Worm (Caenorhabditis elegans) whole organism, L4/young adult: ENCODE results near the gene K02F6.6.
"Not testable (repeated sequence)": the region's sequence is repeated elsewhere in the genome, so short reads cannot be mapped to it uniquely, and the experiment has no call there.

ENCODE experiments used
- W03F9.2 ChIP-seq: fragments of 150-350 bp; optimal IDR thresholded peaks from 2 replicates; lab custom pipeline; 2014; ENCODE audit warnings: missing biosample characterization, missing genetic modification characterization
- dao-5 ChIP-seq: sonication (generic microtip); optimal IDR thresholded peaks from 2 replicates; lab custom pipeline; 2016; ENCODE audit warnings: missing genotype, missing genetic modification characterization, moderate library complexity, missing compliant biosample characterization
- him-1 ChIP-seq: sonication (generic microtip); optimal IDR thresholded peaks from 2 replicates; lab custom pipeline; 2016; ENCODE audit warnings: missing genotype, missing genetic modification reagents, missing genetic modification characterization, missing compliant biosample characterization

The K02F6.6 gene

DNA sequence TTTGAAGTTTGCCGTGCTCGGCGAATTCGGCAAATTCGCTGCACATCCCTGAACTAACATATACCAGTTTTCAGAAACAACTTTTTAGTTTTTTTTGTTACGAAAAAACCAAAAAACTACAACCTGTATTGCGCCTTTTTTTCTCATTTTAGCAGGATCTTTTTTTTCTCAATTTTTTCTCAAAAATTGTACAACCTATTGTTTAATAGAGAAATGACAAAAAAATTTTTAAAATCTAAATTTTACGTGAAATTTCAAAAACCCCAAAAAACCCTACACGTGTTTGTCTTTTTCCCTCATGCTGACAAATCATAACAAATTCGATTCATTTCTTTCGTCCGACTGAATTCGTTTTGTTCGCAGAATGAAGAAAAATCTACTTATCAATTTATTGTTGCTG, 15.3 kb downstream of the K02F6.6 start, which contains the start of gene K02F6.3:
Gene K02F6.3 (plus strand): TSS at position 301 of the 400 bp plus-strand sequence.
- TF ChIP-seq dao-5 (tag; lab: Kevin White, UChicago) = no peak
- TF ChIP-seq W03F9.2 = no peak
- TF ChIP-seq him-1 (tag; lab: Kevin White, UChicago) = no peak

DNA sequence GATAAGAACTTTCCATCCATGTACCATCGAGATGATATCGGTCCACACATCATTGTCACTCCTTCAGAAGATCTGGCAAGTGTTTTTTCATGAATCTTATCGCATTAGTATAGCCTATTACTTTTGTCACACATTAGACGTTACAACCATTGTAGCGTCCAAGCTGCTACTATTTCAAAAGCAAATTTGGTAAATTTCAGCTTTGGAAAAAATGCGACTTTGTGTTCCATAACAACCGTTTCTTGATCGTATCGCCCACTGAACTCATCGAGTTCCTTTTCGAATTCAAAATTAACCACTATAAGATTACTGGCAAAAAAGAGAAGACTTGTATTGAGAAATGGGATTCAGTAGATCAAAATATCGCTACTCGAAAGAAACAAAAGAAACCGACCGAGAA, 22.4 kb downstream of the K02F6.6 start:
- TF ChIP-seq dao-5 (tag; lab: Kevin White, UChicago) (no peak), him-1 (tag; lab: Kevin White, UChicago) (no peak)

DNA sequence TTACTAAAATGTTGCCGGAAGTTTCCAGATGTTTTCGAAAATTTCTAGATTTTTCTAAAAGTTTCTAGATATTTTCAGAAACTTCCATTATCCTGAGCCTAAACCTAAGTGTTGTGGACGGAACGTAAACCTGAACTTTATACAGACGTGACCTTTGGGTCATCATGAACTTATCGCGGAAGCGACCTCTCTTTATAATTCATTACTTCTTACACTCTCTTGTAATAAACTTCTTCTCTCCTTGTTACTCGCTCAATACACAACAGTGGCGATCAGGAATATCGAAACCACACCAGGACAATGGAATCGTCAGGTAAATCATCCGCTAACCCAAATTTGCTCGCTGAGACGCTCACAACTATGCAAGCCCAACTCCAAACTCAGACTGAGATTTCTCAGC, 23.1 kb downstream of the K02F6.6 start, which contains the start of gene K02F6.1:
Gene K02F6.1 (plus strand): TSS at position 301 of the 400 bp plus-strand sequence.
- not testable (repeated sequence) for TF ChIP-seq him-1 (tag; lab: Kevin White, UChicago); dao-5 (tag; lab: Kevin White, UChicago); W03F9.2

DNA sequence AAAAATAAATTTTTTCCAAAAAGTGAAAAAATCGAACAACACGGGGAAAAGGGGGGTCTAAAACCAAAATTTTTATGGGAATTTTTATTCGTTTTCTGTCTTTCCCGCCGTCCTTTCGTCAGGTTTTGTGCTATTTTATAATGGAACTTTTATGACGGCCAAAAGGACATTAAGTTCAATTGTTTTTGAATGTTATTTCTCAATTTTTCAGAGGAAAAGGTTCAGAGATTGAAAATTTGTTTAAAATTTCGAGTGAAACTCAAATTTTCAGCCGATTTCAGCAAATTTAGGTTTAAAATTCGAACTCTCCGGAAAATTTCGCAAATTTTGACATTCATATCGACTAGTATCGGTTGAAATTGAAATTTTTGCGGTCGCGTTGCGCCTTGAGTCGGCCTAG, 33.4 kb downstream of the K02F6.6 start, which contains the start of gene nep-18:
Gene nep-18 (minus strand): TSS at position 101 of the 400 bp plus-strand sequence.
- no peak for TF ChIP-seq W03F9.2
- no peak for TF ChIP-seq him-1 (tag; lab: Kevin White, UChicago)
- TF ChIP-seq dao-5 (tag; lab: Kevin White, UChicago) = no peak

DNA sequence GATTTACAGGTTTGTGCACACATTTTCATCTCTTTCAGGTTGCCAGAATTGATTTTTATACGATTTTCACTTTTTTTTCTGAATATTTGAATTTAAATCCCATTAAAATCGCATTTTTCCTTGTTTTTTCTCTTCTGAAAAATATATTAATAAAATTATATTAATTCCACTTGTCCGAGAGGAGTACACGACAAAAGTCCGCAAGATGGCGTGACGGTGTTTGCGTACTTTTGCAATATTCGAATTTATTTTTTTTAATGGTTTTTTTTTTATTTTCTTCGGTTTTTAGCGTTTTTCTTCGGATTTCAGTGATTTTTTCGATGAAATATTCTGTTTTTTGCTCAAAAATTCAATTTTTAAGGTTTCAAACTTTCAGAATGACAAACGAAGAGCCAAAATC, 34.3 kb downstream of the K02F6.6 start, which contains the start of gene usp-39:
Gene usp-39 (plus strand): TSS at position 377 of the 400 bp plus-strand sequence.
- TF ChIP-seq dao-5 (tag; lab: Kevin White, UChicago) = no peak
- TF ChIP-seq him-1 (tag; lab: Kevin White, UChicago) = peak; percentile 52
- TF ChIP-seq W03F9.2 = peak; percentile 86

DNA sequence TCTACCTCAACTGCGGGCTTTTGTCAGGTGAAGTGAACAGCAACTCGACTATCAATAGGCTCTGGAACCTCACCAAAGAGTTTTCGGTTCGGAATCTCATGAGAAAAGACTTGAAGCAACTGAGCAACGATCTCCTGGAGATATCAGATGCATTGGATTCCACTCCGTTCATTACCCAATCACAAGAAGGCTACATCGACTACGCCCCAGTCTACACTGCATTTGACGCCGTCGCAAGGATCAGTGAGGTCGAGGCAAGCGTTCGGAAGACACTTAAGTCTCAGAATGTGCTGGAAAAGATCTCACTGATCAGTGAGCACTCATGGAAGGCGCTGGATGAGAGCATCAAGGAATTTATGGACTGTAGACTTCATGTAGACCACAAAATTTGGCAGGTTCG, 47.6 kb downstream of the K02F6.6 start:
- TF ChIP-seq W03F9.2 (no peak), him-1 (tag; lab: Kevin White, UChicago) (no peak), dao-5 (tag; lab: Kevin White, UChicago) (no peak)
